Worm (Caenorhabditis elegans) whole organism, midembryonic: ENCODE results near the gene B0281.3.

Source experiments
- cog-1 ChIP-seq: sonication (generic microtip); optimal IDR thresholded peaks from 2 replicates; lab custom pipeline; 2016; ENCODE audit warnings: missing genetic modification characterization, missing compliant biosample characterization
- flt-1 ChIP-seq: fragments of 200-800 bp; sonication (Bioruptor generic); IDR thresholded peaks from 2 replicates; pipeline ENCODE4 v1.3.6; 2022; ENCODE audit warnings: missing genetic modification characterization, missing compliant biosample characterization
- klf-2 ChIP-seq: fragments of 200-800 bp; sonication (Bioruptor generic); conservative IDR thresholded peaks from 2 replicates; pipeline ENCODE4 v1.3.6; 2022; ENCODE audit warnings: missing genetic modification reagents, missing genetic modification characterization, missing compliant biosample characterization
- med-1 ChIP-seq: sonication (generic microtip); optimal IDR thresholded peaks from 2 replicates; lab custom pipeline; 2017; ENCODE audit warnings: missing genetic modification characterization, mild to moderate bottlenecking, missing compliant biosample characterization, antibody characterized with exemption, missing genetic modification reagents; ENCODE audit not compliant: insufficient read depth
- ztf-23 ChIP-seq: fragments of 200-800 bp; sonication (Bioruptor generic); IDR thresholded peaks from 2 replicates; pipeline ENCODE4 v1.3.6; 2022; ENCODE audit warnings: missing genetic modification reagents, missing genetic modification characterization, missing compliant biosample characterization
- ztf-29 ChIP-seq: fragments of 200-800 bp; sonication (Bioruptor generic); IDR thresholded peaks from 2 replicates; pipeline ENCODE4 v1.3.6; 2022; ENCODE audit warnings: missing genetic modification reagents, missing genetic modification characterization, missing compliant biosample characterization

ce11 chrII:2328963-2329442, 22.2 kb downstream of the B0281.3 start, which contains the start of the genes ZK1240.8 and ZK1240.1:
- no peak for TF ChIP-seq klf-2
- no peak for TF ChIP-seq flt-1
- no peak for TF ChIP-seq cog-1 (tag; lab: Kevin White, UChicago)
- no peak for TF ChIP-seq ztf-29 (GFP tag; lab: Robert Waterston, UW)
- no peak for TF ChIP-seq med-1 (GFP tag; lab: Kevin White, UChicago)
- no peak for TF ChIP-seq ztf-23 (GFP tag; lab: Robert Waterston, UW)
